Fruit fly (Drosophila melanogaster) whole organism, embryonic: ENCODE results near the gene CG31313.

ENCODE experiments used
- Ada2b ChIP-seq: fragments of 200-800 bp; sonication (Bioruptor generic); IDR thresholded peaks from 2 replicates; pipeline ENCODE4 v1.3.6; 2022; ENCODE audit warnings: missing biosample characterization, missing genetic modification characterization
- Atf-2 ChIP-seq: fragments of 200-800 bp; sonication (Bioruptor generic); optimal IDR thresholded peaks from 2 replicates; lab custom pipeline; 2016; ENCODE audit warnings: missing biosample characterization, missing genetic modification characterization
- Bteb2 ChIP-seq: fragments of 200-800 bp; sonication (Bioruptor generic); optimal IDR thresholded peaks from 2 replicates; lab custom pipeline; 2016; ENCODE audit warnings: missing biosample characterization, missing genetic modification characterization
- CG10209 ChIP-seq: fragments of 200-800 bp; sonication (Bioruptor generic); optimal IDR thresholded peaks from 3 replicates; lab custom pipeline; 2017; ENCODE audit warnings: missing biosample characterization, mild to moderate bottlenecking, missing genetic modification characterization, missing genetic modification reagents
- CG13894 ChIP-seq: fragments of 200-800 bp; sonication (Bioruptor generic); optimal IDR thresholded peaks from 3 replicates; lab custom pipeline; 2018; ENCODE audit warnings: missing biosample characterization, mild to moderate bottlenecking, missing genetic modification characterization, moderate library complexity
- CG14965 ChIP-seq: fragments of 200-800 bp; sonication (Bioruptor generic); optimal IDR thresholded peaks from 2 replicates; lab custom pipeline; 2016; ENCODE audit warnings: missing biosample characterization, missing genetic modification characterization, borderline replicate concordance
- CG15479 ChIP-seq: fragments of 200-800 bp; sonication (Bioruptor generic); optimal IDR thresholded peaks from 3 replicates; lab custom pipeline; 2019; ENCODE audit warnings: missing biosample characterization, mild to moderate bottlenecking, missing genetic modification characterization, moderate library complexity
- CG1603 ChIP-seq: fragments of 200-800 bp; sonication (Bioruptor generic); optimal IDR thresholded peaks from 2 replicates; lab custom pipeline; 2019; ENCODE audit warnings: missing biosample characterization, mild to moderate bottlenecking, missing genetic modification characterization, moderate library complexity
- CG17802 ChIP-seq: fragments of 200-800 bp; sonication (Bioruptor generic); optimal IDR thresholded peaks from 2 replicates; lab custom pipeline; 2018; ENCODE audit warnings: missing biosample characterization, mild to moderate bottlenecking, missing genetic modification characterization, moderate library complexity
- CG17912 ChIP-seq: fragments of 200-800 bp; sonication (Bioruptor generic); optimal IDR thresholded peaks from 2 replicates; lab custom pipeline; 2018; ENCODE audit warnings: missing biosample characterization, mild to moderate bottlenecking, missing genetic modification characterization
- CG18262 ChIP-seq: fragments of 200-800 bp; optimal IDR thresholded peaks from 3 replicates; lab custom pipeline; 2019; ENCODE audit warnings: missing biosample characterization, mild to moderate bottlenecking, missing genetic modification characterization, moderate library complexity
- CG2875 ChIP-seq: fragments of 200-800 bp; sonication (Bioruptor generic); optimal IDR thresholded peaks from 2 replicates; lab custom pipeline; 2017; ENCODE audit warnings: missing biosample characterization, mild to moderate bottlenecking, missing genetic modification characterization, missing genetic modification reagents
- CG32532 ChIP-seq: fragments of 200-800 bp; sonication (Bioruptor generic); IDR thresholded peaks from 2 replicates; pipeline ENCODE4 v1.3.6; 2022; ENCODE audit warnings: missing biosample characterization, missing genetic modification characterization
- CG34224 ChIP-seq: fragments of 200-800 bp; sonication (Bioruptor generic); IDR thresholded peaks from 3 replicates; pipeline ENCODE4 v1.3.6; 2022; ENCODE audit warnings: missing biosample characterization, missing genetic modification characterization; ENCODE audit not compliant: partially characterized antibody
- CG4730 ChIP-seq: fragments of 200-800 bp; sonication (Bioruptor generic); IDR thresholded peaks from 2 replicates; pipeline ENCODE4 v1.3.6; 2022; ENCODE audit warnings: missing biosample characterization, missing genetic modification characterization
- CG6854 ChIP-seq: fragments of 200-800 bp; sonication (Bioruptor generic); optimal IDR thresholded peaks from 3 replicates; lab custom pipeline; 2017; ENCODE audit warnings: missing biosample characterization, mild to moderate bottlenecking, missing genetic modification characterization
- CG8765 ChIP-seq: fragments of 200-800 bp; sonication (Bioruptor generic); IDR thresholded peaks from 2 replicates; pipeline ENCODE4 v1.3.6; 2022; ENCODE audit warnings: missing biosample characterization, missing genetic modification characterization
- CG9437 ChIP-seq: fragments of 200-800 bp; sonication (Bioruptor generic); optimal IDR thresholded peaks from 2 replicates; lab custom pipeline; 2018; ENCODE audit warnings: missing biosample characterization, mild to moderate bottlenecking, missing genetic modification characterization
- CTCF ChIP-seq: fragments of 200-800 bp; sonication (Bioruptor generic); optimal IDR thresholded peaks from 2 replicates; lab custom pipeline; 2017; ENCODE audit warnings: missing biosample characterization, mild to moderate bottlenecking, missing genetic modification characterization, moderate library complexity
- CkIIα-i1 ChIP-seq: fragments of 200-800 bp; sonication (Bioruptor generic); IDR thresholded peaks from 2 replicates; pipeline ENCODE4 v1.3.6; 2022; ENCODE audit warnings: missing biosample characterization, missing genetic modification characterization
- Deaf1 ChIP-seq: fragments of 200-800 bp; optimal IDR thresholded peaks from 3 replicates; lab custom pipeline; 2019; ENCODE audit warnings: missing biosample characterization, mild to moderate bottlenecking, missing genetic modification characterization, moderate library complexity
- Dref ChIP-seq: fragments of 200-800 bp; sonication (Bioruptor generic); IDR thresholded peaks from 2 replicates; pipeline ENCODE4 v1.3.6; 2022; ENCODE audit warnings: missing biosample characterization, missing genetic modification characterization
- E2f1 ChIP-seq: fragments of 200-800 bp; sonication (Bioruptor generic); IDR thresholded peaks from 2 replicates; pipeline ENCODE4 v1.3.6; 2022; ENCODE audit warnings: missing biosample characterization, missing genetic modification characterization
- Eip74EF ChIP-seq, 2 experiments: fragments of 200-800 bp in 1 of 2; fragments of >200 bp in 1 of 2; sonication (Bioruptor generic) in 1 of 2; optimal IDR thresholded peaks; 2 replicates each; lab custom pipeline; 2017 to 2019; ENCODE audit warnings: missing biosample characterization in 2 of 2, missing genetic modification characterization in 2 of 2, mild to moderate bottlenecking in 1 of 2, moderate library complexity in 1 of 2
- Elba2 ChIP-seq: fragments of 200-800 bp; sonication (Bioruptor generic); optimal IDR thresholded peaks from 3 replicates; lab custom pipeline; 2016; ENCODE audit warnings: missing biosample characterization, missing genetic modification characterization
- HHEX ChIP-seq: fragments of 200-800 bp; sonication (Bioruptor generic); optimal IDR thresholded peaks from 3 replicates; lab custom pipeline; 2017; ENCODE audit warnings: missing biosample characterization, mild to moderate bottlenecking, missing genetic modification characterization, missing genetic modification reagents
- NC2β ChIP-seq: fragments of 200-800 bp; sonication (Bioruptor generic); optimal IDR thresholded peaks from 2 replicates; lab custom pipeline; 2016; ENCODE audit warnings: missing biosample characterization, missing genetic modification characterization
- Opbp ChIP-seq: fragments of 200-800 bp; sonication (Bioruptor generic); IDR thresholded peaks from 3 replicates; pipeline ENCODE4 v1.3.6; 2022; ENCODE audit warnings: missing biosample characterization, missing genetic modification characterization; ENCODE audit not compliant: partially characterized antibody
- Poxn ChIP-seq: fragments of 200-800 bp; sonication (Bioruptor generic); IDR thresholded peaks from 2 replicates; pipeline ENCODE4 v1.3.6; 2022; ENCODE audit warnings: missing biosample characterization, missing genetic modification characterization
- Tbp ChIP-seq: fragments of >200 bp; optimal IDR thresholded peaks from 2 replicates; lab custom pipeline; 2018; ENCODE audit warnings: missing biosample characterization, missing genetic modification characterization
- aop ChIP-seq: fragments of 200-800 bp; sonication (Bioruptor generic); IDR thresholded peaks from 2 replicates; pipeline ENCODE4 v1.3.6; 2022; ENCODE audit warnings: missing biosample characterization, missing genetic modification characterization
- bcd ChIP-seq: fragments of 200-800 bp; sonication (Bioruptor generic); optimal IDR thresholded peaks from 2 replicates; lab custom pipeline; 2017; ENCODE audit warnings: missing biosample characterization, mild to moderate bottlenecking, missing genetic modification characterization
- br ChIP-seq: fragments of >200 bp; optimal IDR thresholded peaks from 2 replicates; lab custom pipeline; 2017
- corto ChIP-seq: fragments of 200-800 bp; sonication (Bioruptor generic); optimal IDR thresholded peaks from 2 replicates; lab custom pipeline; 2016; ENCODE audit warnings: missing biosample characterization, mild to moderate bottlenecking, missing genetic modification characterization, moderate library complexity
- exex ChIP-seq: fragments of 200-800 bp; sonication (Bioruptor generic); optimal IDR thresholded peaks from 4 replicates; lab custom pipeline; 2018; ENCODE audit warnings: missing biosample characterization, mild to moderate bottlenecking, missing genetic modification characterization, moderate library complexity
- ftz-f1 ChIP-seq: fragments of 200-800 bp; sonication (Bioruptor generic); optimal IDR thresholded peaks from 2 replicates; lab custom pipeline; 2016; ENCODE audit warnings: missing biosample characterization, missing genetic modification characterization
- h ChIP-seq: fragments of >200 bp; optimal IDR thresholded peaks from 2 replicates; lab custom pipeline; 2017
- kay ChIP-seq: fragments of 200-800 bp; sonication (Bioruptor generic); optimal IDR thresholded peaks from 2 replicates; lab custom pipeline; 2016; ENCODE audit warnings: missing biosample characterization, missing genetic modification characterization
- ken ChIP-seq: fragments of 200-800 bp; sonication (Bioruptor generic); IDR thresholded peaks from 3 replicates; pipeline ENCODE4 v1.3.6; 2022; ENCODE audit warnings: missing biosample characterization, missing genetic modification characterization
- nerfin-1 ChIP-seq: fragments of 200-800 bp; sonication (Bioruptor generic); optimal IDR thresholded peaks from 3 replicates; lab custom pipeline; 2019; ENCODE audit warnings: missing biosample characterization, mild to moderate bottlenecking, missing genetic modification characterization, moderate library complexity
- onecut ChIP-seq: fragments of 200-800 bp; sonication (Bioruptor generic); IDR thresholded peaks from 2 replicates; pipeline ENCODE4 v1.3.6; 2022; ENCODE audit warnings: missing biosample characterization, missing genetic modification characterization
- rib ChIP-seq: fragments of 200-800 bp; sonication (Bioruptor generic); IDR thresholded peaks from 2 replicates; pipeline ENCODE4 v1.3.6; 2022; ENCODE audit warnings: missing biosample characterization, missing genetic modification characterization
- run ChIP-seq: fragments of 200-800 bp; sonication (Bioruptor generic); optimal IDR thresholded peaks from 3 replicates; lab custom pipeline; 2018; ENCODE audit warnings: missing biosample characterization, mild to moderate bottlenecking, missing genetic modification characterization
- sd ChIP-seq: fragments of 200-800 bp; sonication (Bioruptor generic); optimal IDR thresholded peaks from 3 replicates; lab custom pipeline; 2018; ENCODE audit warnings: missing biosample characterization, mild to moderate bottlenecking, missing genetic modification characterization, moderate library complexity
- so ChIP-seq: fragments of 200-800 bp; sonication (Bioruptor generic); IDR thresholded peaks from 3 replicates; pipeline ENCODE4 v1.3.6; 2022; ENCODE audit warnings: missing biosample characterization, missing genetic modification characterization
- ssp ChIP-seq: fragments of 200-800 bp; sonication (Bioruptor generic); IDR thresholded peaks from 2 replicates; pipeline ENCODE4 v1.3.6; 2022; ENCODE audit warnings: missing biosample characterization, missing genetic modification characterization
- tin ChIP-seq: fragments of 200-800 bp; sonication (Bioruptor generic); optimal IDR thresholded peaks from 3 replicates; lab custom pipeline; 2016; ENCODE audit warnings: missing biosample characterization, missing genetic modification characterization
- toy ChIP-seq: fragments of 200-800 bp; sonication (Bioruptor generic); IDR thresholded peaks from 2 replicates; pipeline ENCODE4 v1.3.6; 2022; ENCODE audit warnings: missing biosample characterization, missing genetic modification characterization
- vfl ChIP-seq: fragments of 200-800 bp; sonication (Bioruptor generic); optimal IDR thresholded peaks from 2 replicates; lab custom pipeline; 2016; ENCODE audit warnings: missing biosample characterization, missing genetic modification characterization
- z ChIP-seq: fragments of 200-800 bp; sonication (Bioruptor generic); IDR thresholded peaks from 3 replicates; pipeline ENCODE4 v1.3.6; 2022; ENCODE audit warnings: missing biosample characterization, missing genetic modification characterization
- zfh2 ChIP-seq: fragments of 200-800 bp; sonication (Bioruptor generic); optimal IDR thresholded peaks from 2 replicates; lab custom pipeline; 2016; ENCODE audit warnings: missing biosample characterization, missing genetic modification characterization

The CG31313 gene

DNA sequence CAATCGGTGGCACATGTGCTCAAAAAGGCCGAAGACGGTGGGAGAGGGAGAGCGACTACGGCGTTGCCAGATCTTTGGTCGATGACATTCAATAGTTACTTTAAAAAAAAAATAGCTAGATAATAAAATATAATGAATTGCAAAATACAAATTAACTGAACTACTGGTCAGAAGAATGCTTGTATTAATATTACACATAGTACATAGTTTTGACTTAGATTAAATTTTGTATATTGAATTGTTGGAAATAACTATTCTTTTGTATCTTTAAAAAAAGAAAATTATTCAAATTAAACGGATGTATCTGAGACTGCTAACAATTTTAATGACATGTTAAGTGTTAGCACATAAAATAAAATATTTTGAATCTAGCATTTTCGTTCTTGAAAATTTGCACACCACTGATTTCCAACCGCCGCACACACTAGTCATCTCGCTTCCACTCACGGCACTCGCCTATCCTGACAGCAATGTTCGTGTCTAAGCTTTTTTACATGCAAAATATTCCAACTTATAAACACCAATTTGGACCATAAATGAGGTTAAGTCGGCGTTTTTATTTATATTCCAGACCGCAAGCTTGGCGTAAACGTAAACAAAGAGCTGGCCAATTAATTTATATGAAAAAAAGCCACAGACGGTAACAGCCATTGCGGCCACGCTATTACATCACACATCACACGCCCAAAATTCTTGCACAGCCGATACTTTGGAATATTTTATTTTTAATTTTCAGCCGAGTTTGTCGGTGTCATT is 7.9 kb upstream of the CG31313 start (continued):
- TF ChIP-seq NC2β (GFP tag; lab: Kevin White, UChicago) (no peak), rib (GFP tag; lab: Robert Waterston, UW) (no peak), br (lab: Kevin White, UChicago) (no peak), exex (tag; lab: Kevin White, UChicago) (peak; percentile 27), z (GFP tag; lab: Robert Waterston, UW) (no peak), CG2875 (GFP tag; lab: Kevin White, UChicago) (peak; percentile 24), CG34224 (GFP tag; lab: Robert Waterston, UW) (no peak), CkIIα-i1 (GFP tag; lab: Robert Waterston, UW) (no peak), toy (no peak), CG15479 (GFP tag; lab: Kevin White, UChicago) (no peak), CTCF (GFP tag; lab: Kevin White, UChicago) (no peak), CG9437 (GFP tag; lab: Kevin White, UChicago) (peak; percentile 73), CG4730 (GFP tag; lab: Robert Waterston, UW) (peak; percentile 63), CG13894 (tag; lab: Kevin White, UChicago) (peak; percentile 54), ken (GFP tag; lab: Robert Waterston, UW) (peak; percentile 65; the same call in 2 of the 3 replicates), run (tag; lab: Kevin White, UChicago) (no peak), kay (peak; percentile 53), CG10209 (GFP tag; lab: Kevin White, UChicago) (peak; percentile 77), CG18262 (tag; lab: Kevin White, UChicago) (peak; percentile 77), Elba2 (GFP tag; lab: Kevin White, UChicago) (peak; percentile 10), zfh2 (GFP tag; lab: Kevin White, UChicago) (peak; percentile 61), Deaf1 (tag; lab: Kevin White, UChicago) (peak; percentile 56), h (no peak), onecut (GFP tag; lab: Robert Waterston, UW) (peak; percentile 36), tin (GFP tag; lab: Kevin White, UChicago) (peak; percentile 66), CG6854 (GFP tag; lab: Kevin White, UChicago) (no peak), E2f1 (GFP tag; lab: Robert Waterston, UW) (peak; percentile 65), so (GFP tag; lab: Robert Waterston, UW) (0 out of 3 replicates have a peak, but pooled peaks have one; percentile 48), Atf-2 (GFP tag; lab: Kevin White, UChicago) (peak; percentile 62), CG1603 (tag; lab: Kevin White, UChicago) (peak; percentile 16), CG8765 (GFP tag; lab: Robert Waterston, UW) (no peak; the same call in 1 of the 2 replicates), Ada2b (GFP tag; lab: Robert Waterston, UW) (peak; percentile 42; the same call in 1 of the 2 replicates), Opbp (GFP tag; lab: Robert Waterston, UW) (no peak), corto (GFP tag; lab: Kevin White, UChicago) (no peak), HHEX (peak; percentile 55), nerfin-1 (tag; lab: Kevin White, UChicago) (peak; percentile 63), CG17802 (tag; lab: Kevin White, UChicago) (no peak), CG14965 (GFP tag; lab: Kevin White, UChicago) (no peak), Bteb2 (GFP tag; lab: Kevin White, UChicago) (peak; percentile 64), Poxn (no peak), CG17912 (GFP tag; lab: Kevin White, UChicago) (no peak), vfl (GFP tag; lab: Kevin White, UChicago) (peak; percentile 50), ssp (peak; percentile 53), aop (no peak), Tbp (no peak), bcd (GFP tag; lab: Kevin White, UChicago) (peak; percentile 76), CG32532 (GFP tag; lab: Robert Waterston, UW) (peak; percentile 76), sd (tag; lab: Kevin White, UChicago) (peak; percentile 44), Dref (no peak), ftz-f1 (no peak), Eip74EF (GFP tag; optimal IDR thresholded peaks at IDR 0.05; lab: Kevin White, UChicago) (peak in 1 of 2 experiments; percentile 41)
